Worm (Caenorhabditis elegans) whole organism, late embryonic: ENCODE results near the gene T21D12.7.

ENCODE experiments used
- K02D7.2 ChIP-seq: sonication (generic microtip); optimal IDR thresholded peaks from 2 replicates; lab custom pipeline; 2017; ENCODE audit warnings: mild to moderate bottlenecking, missing genetic modification characterization, missing compliant biosample characterization
- K09A11.1 ChIP-seq: sonication (generic microtip); optimal IDR thresholded peaks from 2 replicates; lab custom pipeline; 2017; ENCODE audit warnings: antibody characterized with exemption, mild to moderate bottlenecking, missing genetic modification characterization, missing compliant biosample characterization; ENCODE audit not compliant: insufficient read depth
- T23F11.4 ChIP-seq: fragments of 200-800 bp; sonication (Bioruptor generic); optimal IDR thresholded peaks from 2 replicates; lab custom pipeline; 2018; ENCODE audit warnings: mild to moderate bottlenecking, missing genetic modification characterization, missing compliant biosample characterization
- Y22D7AL.16 ChIP-seq: sonication (generic microtip); optimal IDR thresholded peaks from 2 replicates; lab custom pipeline; 2016; ENCODE audit warnings: missing genetic modification characterization, missing compliant biosample characterization
- ceh-18 ChIP-seq: sonication (generic microtip); optimal IDR thresholded peaks from 2 replicates; lab custom pipeline; 2016; ENCODE audit warnings: missing genetic modification characterization, missing compliant biosample characterization
- ceh-2 ChIP-seq: sonication (generic microtip); optimal IDR thresholded peaks from 2 replicates; lab custom pipeline; 2016; ENCODE audit warnings: missing genotype, missing genetic modification characterization, missing compliant biosample characterization
- ceh-24 ChIP-seq: sonication (generic microtip); optimal IDR thresholded peaks from 2 replicates; lab custom pipeline; 2016; ENCODE audit warnings: mild to moderate bottlenecking, missing genetic modification characterization, missing compliant biosample characterization
- ceh-34 ChIP-seq: sonication (generic microtip); optimal IDR thresholded peaks from 2 replicates; lab custom pipeline; 2016; ENCODE audit warnings: mild to moderate bottlenecking, missing genetic modification characterization, missing compliant biosample characterization
- ceh-45 ChIP-seq: fragments of 200-800 bp; sonication (Bioruptor generic); IDR thresholded peaks from 2 replicates; pipeline ENCODE4 v1.3.6; 2022; ENCODE audit warnings: missing genetic modification reagents, missing genetic modification characterization, missing compliant biosample characterization
- ceh-6 ChIP-seq: fragments of 200-800 bp; sonication (Bioruptor generic); optimal IDR thresholded peaks from 2 replicates; lab custom pipeline; 2018; ENCODE audit warnings: mild to moderate bottlenecking, missing genetic modification characterization, missing compliant biosample characterization
- ceh-9 ChIP-seq: sonication (generic microtip); optimal IDR thresholded peaks from 2 replicates; lab custom pipeline; 2016; ENCODE audit warnings: mild to moderate bottlenecking, missing genetic modification characterization, inconsistent platforms, missing compliant biosample characterization
- che-1 ChIP-seq: sonication (generic microtip); optimal IDR thresholded peaks from 2 replicates; lab custom pipeline; 2016; ENCODE audit warnings: mild to moderate bottlenecking, missing genetic modification characterization, missing compliant biosample characterization
- dve-1 ChIP-seq: sonication (generic microtip); optimal IDR thresholded peaks from 2 replicates; lab custom pipeline; 2017; ENCODE audit warnings: antibody characterized with exemption, mild to moderate bottlenecking, missing genetic modification characterization, missing compliant biosample characterization
- elt-4 ChIP-seq: sonication (generic microtip); optimal IDR thresholded peaks from 2 replicates; lab custom pipeline; 2016; ENCODE audit warnings: missing genetic modification characterization, missing compliant biosample characterization
- eyg-1 ChIP-seq: sonication (generic microtip); optimal IDR thresholded peaks from 2 replicates; lab custom pipeline; 2016; ENCODE audit warnings: missing genotype, missing genetic modification characterization, missing compliant biosample characterization
- fax-1 ChIP-seq: sonication (generic microtip); optimal IDR thresholded peaks from 2 replicates; lab custom pipeline; 2016; ENCODE audit warnings: missing genotype, missing genetic modification characterization, missing compliant biosample characterization
- fkh-10 ChIP-seq: fragments of 150-350 bp; optimal IDR thresholded peaks from 2 replicates; lab custom pipeline; 2014; ENCODE audit warnings: missing biosample characterization, missing genetic modification reagents, missing genetic modification characterization
- hlh-30 ChIP-seq: sonication (generic microtip); optimal IDR thresholded peaks from 2 replicates; lab custom pipeline; 2017; ENCODE audit warnings: antibody characterized with exemption, missing genetic modification characterization, missing compliant biosample characterization; ENCODE audit not compliant: insufficient read depth
- hlh-6 ChIP-seq: sonication (generic microtip); optimal IDR thresholded peaks from 2 replicates; lab custom pipeline; 2016; ENCODE audit warnings: missing genotype, missing genetic modification characterization, missing compliant biosample characterization
- lim-6 ChIP-seq: sonication (generic microtip); optimal IDR thresholded peaks from 2 replicates; lab custom pipeline; 2016; ENCODE audit warnings: missing genetic modification characterization, missing compliant biosample characterization
- madf-2 ChIP-seq: sonication (generic microtip); optimal IDR thresholded peaks from 2 replicates; lab custom pipeline; 2017; ENCODE audit warnings: missing genetic modification characterization, missing compliant biosample characterization
- mec-3 ChIP-seq: sonication (generic microtip); optimal IDR thresholded peaks from 2 replicates; lab custom pipeline; 2016; ENCODE audit warnings: borderline replicate concordance, missing genetic modification characterization, missing compliant biosample characterization
- nfya-1 ChIP-seq: sonication (generic microtip); optimal IDR thresholded peaks from 2 replicates; lab custom pipeline; 2017; ENCODE audit warnings: missing genetic modification characterization, mild to moderate bottlenecking, missing compliant biosample characterization, antibody characterized with exemption, moderate library complexity
- nhr-232 ChIP-seq: sonication (generic microtip); optimal IDR thresholded peaks from 2 replicates; lab custom pipeline; 2016; ENCODE audit warnings: missing genetic modification characterization, missing compliant biosample characterization
- pat-9 ChIP-seq: fragments of 200-800 bp; sonication (Bioruptor generic); optimal IDR thresholded peaks from 2 replicates; lab custom pipeline; 2018; ENCODE audit warnings: mild to moderate bottlenecking, missing genetic modification characterization, moderate library complexity, missing compliant biosample characterization
- pha-2 ChIP-seq: sonication (generic microtip); optimal IDR thresholded peaks from 2 replicates; lab custom pipeline; 2017; ENCODE audit warnings: mild to moderate bottlenecking, missing genetic modification characterization, missing compliant biosample characterization
- pqm-1 ChIP-seq: sonication (generic microtip); optimal IDR thresholded peaks from 2 replicates; lab custom pipeline; 2016; ENCODE audit warnings: missing genetic modification characterization, missing compliant biosample characterization
- pros-1 ChIP-seq: fragments of 150-350 bp; optimal IDR thresholded peaks from 2 replicates; lab custom pipeline; 2014; ENCODE audit warnings: missing biosample characterization, missing genetic modification reagents, missing genetic modification characterization
- rnt-1 ChIP-seq: sonication (generic microtip); optimal IDR thresholded peaks from 2 replicates; lab custom pipeline; 2016; ENCODE audit warnings: missing genetic modification characterization, missing compliant biosample characterization
- sdc-2 ChIP-seq: sonication (generic microtip); optimal IDR thresholded peaks from 2 replicates; lab custom pipeline; 2016; ENCODE audit warnings: missing genotype, missing genetic modification characterization, missing compliant biosample characterization
- sox-2 ChIP-seq: fragments of 200-800 bp; sonication (Bioruptor generic); IDR thresholded peaks from 2 replicates; pipeline ENCODE4 v1.3.6; 2022; ENCODE audit warnings: missing genetic modification reagents, missing genetic modification characterization, missing compliant biosample characterization
- tbx-2 ChIP-seq: sonication (generic microtip); optimal IDR thresholded peaks from 2 replicates; lab custom pipeline; 2016; ENCODE audit warnings: missing genetic modification characterization, missing compliant biosample characterization
- ttx-3 ChIP-seq: sonication (generic microtip); optimal IDR thresholded peaks from 2 replicates; lab custom pipeline; 2016; ENCODE audit warnings: missing genetic modification reagents, missing genetic modification characterization, missing compliant biosample characterization
- unc-42 ChIP-seq: sonication (generic microtip); optimal IDR thresholded peaks from 2 replicates; lab custom pipeline; 2016; ENCODE audit warnings: missing genotype, missing genetic modification characterization, missing compliant biosample characterization
- unc-55 ChIP-seq: sonication (generic microtip); optimal IDR thresholded peaks from 2 replicates; lab custom pipeline; 2017; ENCODE audit warnings: missing biosample characterization, missing genetic modification reagents, missing genetic modification characterization
- unc-86 ChIP-seq: sonication (generic microtip); optimal IDR thresholded peaks from 2 replicates; lab custom pipeline; 2016; ENCODE audit warnings: missing genetic modification characterization, missing compliant biosample characterization
- ztf-16 ChIP-seq: sonication (generic microtip); optimal IDR thresholded peaks from 2 replicates; lab custom pipeline; 2017; ENCODE audit warnings: missing genetic modification characterization, missing compliant biosample characterization

Gene T21D12.7

ce11 chrIV:306572-306971 is 15.3 kb upstream of the T21D12.7 start:
- TF ChIP-seq mec-3 (no peak), ztf-16 (tag; lab: Kevin White, UChicago) (no peak), pha-2 (tag; lab: Kevin White, UChicago) (no peak), hlh-6 (no peak)

- TF ChIP-seq fkh-10 (GFP tag; lab: Kevin White, UChicago) = no peak
- TF ChIP-seq hlh-30 (tag; lab: Kevin White, UChicago) = no peak
- no peak for TF ChIP-seq che-1 (tag; lab: Kevin White, UChicago)
- TF ChIP-seq ttx-3 = no peak
- no peak for TF ChIP-seq ceh-34 (tag; lab: Kevin White, UChicago)
- TF ChIP-seq lim-6 = no peak
- no peak for TF ChIP-seq ceh-6
- TF ChIP-seq fax-1 (tag; lab: Kevin White, UChicago) = no peak
- TF ChIP-seq nhr-232 (tag; lab: Kevin White, UChicago) = no peak
- TF ChIP-seq pha-2 (tag; lab: Kevin White, UChicago) = no peak
- no peak for TF ChIP-seq tbx-2
- no peak for TF ChIP-seq hlh-6
- no peak for TF ChIP-seq ceh-9 (tag; lab: Kevin White, UChicago)
- no peak for TF ChIP-seq eyg-1 (tag; lab: Kevin White, UChicago)
- no peak for TF ChIP-seq ceh-45 (GFP tag; lab: Robert Waterston, UW)
- no peak for TF ChIP-seq dve-1 (tag; lab: Kevin White, UChicago)
- TF ChIP-seq K02D7.2 = no peak
- TF ChIP-seq pat-9 (tag; lab: Kevin White, UChicago) = no peak
- TF ChIP-seq sox-2 (GFP tag; lab: Robert Waterston, UW) = no peak
- TF ChIP-seq, all 69 proteins: peak for 0
Measured at ce11 chrIV:305101-305500, 13.8 kb upstream of the T21D12.7 start.

ce11 chrIV:303264-303663 is 12.0 kb upstream of the T21D12.7 start:
- TF ChIP-seq hlh-30 (tag; lab: Kevin White, UChicago) (no peak), K09A11.1 (tag; lab: Kevin White, UChicago) (no peak), ceh-9 (tag; lab: Kevin White, UChicago) (no peak), nfya-1 (no peak), elt-4 (tag; lab: Kevin White, UChicago) (no peak), pat-9 (tag; lab: Kevin White, UChicago) (no peak), rnt-1 (tag; lab: Kevin White, UChicago) (no peak), mec-3 (no peak), T23F11.4 (GFP tag; lab: Kevin White, UChicago) (no peak), hlh-6 (no peak), madf-2 (tag; lab: Kevin White, UChicago) (no peak), pqm-1 (tag; lab: Kevin White, UChicago) (no peak), sdc-2 (no peak), unc-42 (no peak), ceh-2 (tag; lab: Kevin White, UChicago) (no peak), ceh-45 (GFP tag; lab: Robert Waterston, UW) (no peak), Y22D7AL.16 (tag; lab: Kevin White, UChicago) (no peak), ceh-24 (no peak), fax-1 (tag; lab: Kevin White, UChicago) (no peak), unc-86 (tag; lab: Kevin White, UChicago) (no peak)

ce11 chrIV:302743-303142 is 11.5 kb upstream of the T21D12.7 start:
- TF ChIP-seq K02D7.2 = no peak

ce11 chrIV:300307-300706 is 9.1 kb upstream of the T21D12.7 start:
- TF ChIP-seq unc-55 (GFP tag; lab: Kevin White, UChicago) (no peak), pros-1 (tag; lab: Kevin White, UChicago) (no peak), fax-1 (tag; lab: Kevin White, UChicago) (no peak), ceh-18 (tag; lab: Kevin White, UChicago) (no peak)
- TF ChIP-seq, all 69 proteins: peak for 0
